Fruit fly (Drosophila melanogaster) whole organism, embryonic: ENCODE measurements around the gene CG1309.
A peak's percentile ranks its signal among the peaks of the same experiment; 100 is the strongest.

ENCODE experiments used
- Ada2b ChIP-seq: fragments of 200-800 bp; sonication (Bioruptor generic); IDR thresholded peaks from 2 replicates; pipeline ENCODE4 v1.3.6; 2022; ENCODE audit warnings: missing biosample characterization, missing genetic modification characterization
- CG12104 ChIP-seq: fragments of 200-800 bp; sonication (Bioruptor generic); optimal IDR thresholded peaks from 3 replicates; lab custom pipeline; 2016; ENCODE audit warnings: missing biosample characterization, missing genetic modification characterization
- CG13424 ChIP-seq: fragments of 200-800 bp; sonication (Bioruptor generic); optimal IDR thresholded peaks from 2 replicates; lab custom pipeline; 2019; ENCODE audit warnings: missing biosample characterization, mild to moderate bottlenecking, missing genetic modification characterization, moderate library complexity
- CG15011 ChIP-seq: fragments of 200-800 bp; sonication (Bioruptor generic); optimal IDR thresholded peaks from 3 replicates; lab custom pipeline; 2018; ENCODE audit warnings: missing biosample characterization, mild to moderate bottlenecking, missing genetic modification characterization
- CG15601 ChIP-seq: fragments of 200-800 bp; sonication (Bioruptor generic); optimal IDR thresholded peaks from 3 replicates; lab custom pipeline; 2019; ENCODE audit warnings: missing biosample characterization, mild to moderate bottlenecking, missing genetic modification characterization, moderate library complexity
- CG17359 ChIP-seq: fragments of 200-800 bp; sonication (Bioruptor generic); optimal IDR thresholded peaks from 3 replicates; lab custom pipeline; 2018; ENCODE audit warnings: missing biosample characterization, mild to moderate bottlenecking, missing genetic modification characterization, moderate library complexity
- CG18262 ChIP-seq: fragments of 200-800 bp; optimal IDR thresholded peaks from 3 replicates; lab custom pipeline; 2019; ENCODE audit warnings: missing biosample characterization, mild to moderate bottlenecking, missing genetic modification characterization, moderate library complexity
- CG1832 ChIP-seq: fragments of 200-800 bp; sonication (Bioruptor generic); optimal IDR thresholded peaks from 2 replicates; lab custom pipeline; 2017; ENCODE audit warnings: missing biosample characterization, mild to moderate bottlenecking, missing genetic modification characterization, inconsistent platforms
- CG18619 ChIP-seq: fragments of 200-800 bp; sonication (Bioruptor generic); optimal IDR thresholded peaks from 3 replicates; lab custom pipeline; 2017; ENCODE audit warnings: missing biosample characterization, mild to moderate bottlenecking, missing genetic modification characterization
- CG2116 ChIP-seq: fragments of 200-800 bp; sonication (Bioruptor generic); optimal IDR thresholded peaks from 3 replicates; lab custom pipeline; 2018; ENCODE audit warnings: missing biosample characterization, mild to moderate bottlenecking, missing genetic modification characterization
- CG2202 ChIP-seq: fragments of 200-800 bp; sonication (Bioruptor generic); optimal IDR thresholded peaks from 2 replicates; lab custom pipeline; 2018; ENCODE audit warnings: missing biosample characterization, mild to moderate bottlenecking, missing genetic modification characterization
- CG3407 ChIP-seq: fragments of 200-800 bp; sonication (Bioruptor generic); optimal IDR thresholded peaks from 2 replicates; lab custom pipeline; 2018; ENCODE audit warnings: missing biosample characterization, mild to moderate bottlenecking, missing genetic modification characterization
- CG8281 ChIP-seq: fragments of 200-800 bp; sonication (Bioruptor generic); optimal IDR thresholded peaks from 2 replicates; lab custom pipeline; 2018; ENCODE audit warnings: missing biosample characterization, mild to moderate bottlenecking, missing genetic modification characterization, moderate library complexity
- CG8359 ChIP-seq: fragments of 200-800 bp; sonication (Bioruptor generic); optimal IDR thresholded peaks from 2 replicates; lab custom pipeline; 2017; ENCODE audit warnings: missing biosample characterization, mild to moderate bottlenecking, missing genetic modification characterization, borderline replicate concordance
- CG9797 ChIP-seq: fragments of 200-800 bp; sonication (Bioruptor generic); optimal IDR thresholded peaks from 3 replicates; lab custom pipeline; 2018; ENCODE audit warnings: missing biosample characterization, mild to moderate bottlenecking, missing genetic modification characterization
- Dp ChIP-seq: fragments of 200-800 bp; sonication (Bioruptor generic); optimal IDR thresholded peaks from 2 replicates; lab custom pipeline; 2018; ENCODE audit warnings: missing biosample characterization, mild to moderate bottlenecking, missing genetic modification characterization, moderate library complexity
- Fer1 ChIP-seq: fragments of 200-800 bp; sonication (Bioruptor generic); optimal IDR thresholded peaks from 2 replicates; lab custom pipeline; 2017; ENCODE audit warnings: missing biosample characterization, mild to moderate bottlenecking, missing genetic modification characterization
- Hand ChIP-seq: fragments of 200-800 bp; sonication (Bioruptor generic); optimal IDR thresholded peaks from 2 replicates; lab custom pipeline; 2017; ENCODE audit warnings: mild to moderate bottlenecking, missing biosample characterization, missing genetic modification reagents, missing genetic modification characterization
- Lhr ChIP-seq: fragments of 200-800 bp; sonication (Bioruptor generic); optimal IDR thresholded peaks from 3 replicates; lab custom pipeline; 2017; ENCODE audit warnings: mild to moderate bottlenecking, missing biosample characterization, missing genetic modification reagents, missing genetic modification characterization
- Oli ChIP-seq: fragments of 200-800 bp; sonication (Bioruptor generic); optimal IDR thresholded peaks from 2 replicates; lab custom pipeline; 2018; ENCODE audit warnings: missing biosample characterization, mild to moderate bottlenecking, missing genetic modification characterization, moderate library complexity
- Ravus ChIP-seq: fragments of 200-800 bp; sonication (Bioruptor generic); IDR thresholded peaks from 2 replicates; pipeline ENCODE4 v1.3.6; 2022; ENCODE audit warnings: missing biosample characterization, missing genetic modification characterization
- Side ChIP-seq: fragments of 200-800 bp; sonication (Bioruptor generic); optimal IDR thresholded peaks from 2 replicates; lab custom pipeline; 2016; ENCODE audit warnings: missing biosample characterization, missing genetic modification characterization
- Sry-β ChIP-seq: fragments of 200-800 bp; sonication (Bioruptor generic); optimal IDR thresholded peaks from 2 replicates; lab custom pipeline; 2018; ENCODE audit warnings: missing biosample characterization, mild to moderate bottlenecking, missing genetic modification characterization, moderate library complexity
- Sry-δ ChIP-seq: fragments of 200-800 bp; sonication (Bioruptor generic); optimal IDR thresholded peaks from 2 replicates; lab custom pipeline; 2016; ENCODE audit warnings: missing biosample characterization, missing genetic modification characterization
- Ssrp ChIP-seq: fragments of 200-800 bp; sonication (Bioruptor generic); optimal IDR thresholded peaks from 2 replicates; lab custom pipeline; 2018; ENCODE audit warnings: missing biosample characterization, mild to moderate bottlenecking, missing genetic modification characterization, moderate library complexity
- Vsx1 ChIP-seq: fragments of 200-800 bp; sonication (Bioruptor generic); optimal IDR thresholded peaks from 2 replicates; lab custom pipeline; 2017; ENCODE audit warnings: missing biosample characterization, mild to moderate bottlenecking, missing genetic modification characterization, missing genetic modification reagents
- al ChIP-seq: fragments of 200-800 bp; sonication (Bioruptor generic); IDR thresholded peaks from 2 replicates; pipeline ENCODE4 v1.3.6; 2022; ENCODE audit warnings: missing biosample characterization, missing genetic modification characterization
- aop ChIP-seq: fragments of 200-800 bp; sonication (Bioruptor generic); IDR thresholded peaks from 2 replicates; pipeline ENCODE4 v1.3.6; 2022; ENCODE audit warnings: missing biosample characterization, missing genetic modification characterization
- ara ChIP-seq: fragments of 200-800 bp; sonication (Bioruptor generic); IDR thresholded peaks from 2 replicates; pipeline ENCODE4 v1.3.6; 2022; ENCODE audit warnings: missing biosample characterization, missing genetic modification characterization
- bab2 ChIP-seq: fragments of 200-800 bp; sonication (Bioruptor generic); optimal IDR thresholded peaks from 2 replicates; lab custom pipeline; 2016; ENCODE audit warnings: missing biosample characterization, missing genetic modification characterization
- chif ChIP-seq, 2 experiments: fragments of 200-800 bp; sonication (Bioruptor generic); optimal IDR thresholded peaks; 3 replicates each; lab custom pipeline; 2016; ENCODE audit warnings: missing biosample characterization in 2 of 2, missing genetic modification characterization in 2 of 2
- chm ChIP-seq: fragments of 200-800 bp; sonication (Bioruptor generic); IDR thresholded peaks from 2 replicates; pipeline ENCODE4 v1.3.6; 2022; ENCODE audit warnings: missing biosample characterization, missing genetic modification characterization
- dmrt11E ChIP-seq: fragments of 200-800 bp; sonication (Bioruptor generic); optimal IDR thresholded peaks from 3 replicates; lab custom pipeline; 2018; ENCODE audit warnings: missing biosample characterization, mild to moderate bottlenecking, missing genetic modification characterization, moderate library complexity
- fu2 ChIP-seq: fragments of 200-800 bp; sonication (Bioruptor generic); optimal IDR thresholded peaks from 2 replicates; lab custom pipeline; 2016; ENCODE audit warnings: missing biosample characterization, missing genetic modification characterization
- gfzf ChIP-seq: fragments of 200-800 bp; sonication (Bioruptor generic); optimal IDR thresholded peaks from 2 replicates; lab custom pipeline; 2016; ENCODE audit warnings: missing biosample characterization, mild to moderate bottlenecking, missing genetic modification characterization, moderate library complexity
- her ChIP-seq: fragments of 200-800 bp; sonication (Bioruptor generic); optimal IDR thresholded peaks from 2 replicates; lab custom pipeline; 2016; ENCODE audit warnings: missing biosample characterization, missing genetic modification characterization
- kah ChIP-seq: fragments of 200-800 bp; sonication (Bioruptor generic); optimal IDR thresholded peaks from 2 replicates; lab custom pipeline; 2018; ENCODE audit warnings: missing biosample characterization, mild to moderate bottlenecking, missing genetic modification characterization
- ken ChIP-seq: fragments of 200-800 bp; sonication (Bioruptor generic); IDR thresholded peaks from 3 replicates; pipeline ENCODE4 v1.3.6; 2022; ENCODE audit warnings: missing biosample characterization, missing genetic modification characterization
- lmd ChIP-seq: fragments of 200-800 bp; sonication (Bioruptor generic); IDR thresholded peaks from 2 replicates; pipeline ENCODE4 v1.3.6; 2022; ENCODE audit warnings: missing biosample characterization, missing genetic modification characterization
- nau ChIP-seq: fragments of 200-800 bp; sonication (Bioruptor generic); optimal IDR thresholded peaks from 3 replicates; lab custom pipeline; 2017; ENCODE audit warnings: missing biosample characterization, mild to moderate bottlenecking, missing genetic modification characterization, missing genetic modification reagents
- pros ChIP-seq: fragments of 200-800 bp; sonication (Bioruptor generic); optimal IDR thresholded peaks from 3 replicates; lab custom pipeline; 2019; ENCODE audit warnings: missing biosample characterization, mild to moderate bottlenecking, missing genetic modification characterization, moderate library complexity
- pzg ChIP-seq: fragments of 200-800 bp; sonication (Bioruptor generic); optimal IDR thresholded peaks from 3 replicates; lab custom pipeline; 2018; ENCODE audit warnings: missing biosample characterization, mild to moderate bottlenecking, missing genetic modification characterization, moderate library complexity
- sens ChIP-seq: fragments of 200-800 bp; sonication (Bioruptor generic); peaks from one replicate; lab custom pipeline; 2016; ENCODE audit warnings: missing biosample characterization, missing genetic modification characterization
- sima ChIP-seq: fragments of 200-800 bp; sonication (Bioruptor generic); optimal IDR thresholded peaks from 2 replicates; lab custom pipeline; 2016; ENCODE audit warnings: missing biosample characterization, missing genetic modification characterization
- sob ChIP-seq: fragments of 200-800 bp; sonication (Bioruptor generic); IDR thresholded peaks from 2 replicates; pipeline ENCODE4 v1.3.6; 2022; ENCODE audit warnings: missing biosample characterization, missing genetic modification characterization
- stwl ChIP-seq: fragments of 200-800 bp; sonication (Bioruptor generic); optimal IDR thresholded peaks from 3 replicates; lab custom pipeline; 2018; ENCODE audit warnings: missing biosample characterization, mild to moderate bottlenecking, missing genetic modification characterization, moderate library complexity
- tll ChIP-seq, 2 experiments: fragments of 200-800 bp in 1 of 2; fragments of >200 bp in 1 of 2; sonication (Bioruptor generic) in 1 of 2; optimal IDR thresholded peaks; 2 replicates each; lab custom pipeline; 2017 to 2019; ENCODE audit warnings: missing biosample characterization in 2 of 2, missing genetic modification characterization in 2 of 2, mild to moderate bottlenecking in 1 of 2, moderate library complexity in 1 of 2
- trh ChIP-seq: fragments of 200-800 bp; sonication (Bioruptor generic); optimal IDR thresholded peaks from 2 replicates; lab custom pipeline; 2016; ENCODE audit warnings: missing biosample characterization, missing genetic modification characterization
- zfh1 ChIP-seq: fragments of 200-800 bp; sonication (Bioruptor generic); IDR thresholded peaks from 3 replicates; pipeline ENCODE4 v1.3.6; 2022; ENCODE audit warnings: missing biosample characterization, missing genetic modification characterization

The CG1309 gene

DNA sequence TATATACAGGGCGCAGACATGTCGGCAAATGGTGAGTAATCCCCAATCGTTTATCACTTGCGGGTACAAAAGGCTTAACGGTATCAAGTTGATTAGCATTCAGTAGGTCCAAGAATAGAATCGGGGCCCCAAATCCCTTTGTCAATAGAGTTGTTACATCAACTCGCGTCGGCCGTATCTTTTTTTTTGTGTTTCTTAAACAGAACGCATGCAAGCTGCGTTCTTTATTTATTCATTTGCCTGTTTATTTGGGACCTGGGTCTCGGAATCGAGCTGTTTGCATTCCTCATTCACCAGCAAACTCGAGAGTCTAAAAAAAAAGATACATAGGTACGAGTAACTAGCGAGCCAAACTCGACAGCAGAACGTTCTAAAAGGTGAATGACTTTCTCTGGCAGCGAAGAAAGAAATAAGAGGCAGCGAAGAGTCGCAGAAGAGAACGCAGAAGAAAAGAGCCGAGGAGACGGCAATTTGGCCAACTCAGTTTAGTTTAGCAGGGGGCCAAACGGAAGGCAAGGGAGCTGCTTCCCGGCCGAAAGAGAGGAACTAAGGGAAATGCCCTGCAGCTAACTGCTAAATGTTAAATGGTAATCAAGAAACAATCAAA lies 13.0 kb downstream of the CG1309 start (continued):
- TF ChIP-seq CG18619 (GFP tag; lab: Kevin White, UChicago): peak; percentile 14
- peak; percentile 33 for TF ChIP-seq Side (GFP tag; lab: Kevin White, UChicago)
- TF ChIP-seq CG1832 (GFP tag; lab: Kevin White, UChicago): no peak
- TF ChIP-seq CG18262 (tag; lab: Kevin White, UChicago): peak; percentile 44
- peak; percentile 16 for TF ChIP-seq Sry-β (GFP tag; lab: Kevin White, UChicago)
- peak; percentile 13 for TF ChIP-seq CG13424
- TF ChIP-seq ara (GFP tag; lab: Robert Waterston, UW): peak; percentile 19; the same call in 1 of the 2 replicates
- TF ChIP-seq bab2 (GFP tag; lab: Kevin White, UChicago): peak; percentile 13
- TF ChIP-seq CG2202 (tag; lab: Kevin White, UChicago): peak; percentile 71
- peak; percentile 62; the same call in 1 of the 2 replicates for TF ChIP-seq chm (GFP tag; lab: Robert Waterston, UW)
- 0 out of 3 replicates have a peak, but pooled peaks have one; percentile 16 for TF ChIP-seq zfh1 (GFP tag; lab: Robert Waterston, UW)
- TF ChIP-seq CG12104: peak; percentile 0
- TF ChIP-seq ken (GFP tag; lab: Robert Waterston, UW): no peak
- peak; percentile 54 for TF ChIP-seq dmrt11E (tag; lab: Kevin White, UChicago)
- TF ChIP-seq sens: peak; percentile 86
- TF ChIP-seq Lhr (GFP tag; lab: Kevin White, UChicago): peak; percentile 30

DNA sequence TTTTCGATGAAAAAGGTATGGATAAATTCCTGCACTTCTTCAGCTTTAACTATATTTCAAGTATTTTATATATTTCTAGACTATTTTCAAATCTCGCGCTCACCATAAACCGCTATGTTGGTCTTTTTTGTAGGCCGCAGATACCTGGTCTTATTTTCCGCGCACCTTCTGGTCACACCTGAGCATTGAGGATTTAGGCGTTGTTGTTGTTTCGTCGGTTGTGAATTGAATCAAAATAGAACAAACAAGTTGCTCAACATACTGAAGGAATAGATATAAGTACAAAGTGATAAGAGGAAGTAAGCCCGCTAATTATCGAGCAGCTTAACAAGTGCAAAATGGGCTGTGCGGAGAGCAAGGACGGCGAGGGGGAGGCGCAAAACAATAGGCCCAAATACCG lies 18.6 kb downstream of the CG1309 start, which contains the start of gene Ctl1:
Ctl1 (plus strand) TSS at position 167 of the 400 bp plus-strand sequence.
- TF ChIP-seq CG15601 (tag; lab: Kevin White, UChicago): peak; percentile 20
- no peak for TF ChIP-seq her (GFP tag; lab: Kevin White, UChicago)
- peak; percentile 43 for TF ChIP-seq stwl (tag; lab: Kevin White, UChicago)
- no peak for TF ChIP-seq CG15011
- no peak for TF ChIP-seq Ravus
- no peak for TF ChIP-seq sob
- peak; percentile 84 for TF ChIP-seq CG9797 (GFP tag; lab: Kevin White, UChicago)
- no peak for TF ChIP-seq Vsx1 (GFP tag; lab: Kevin White, UChicago)
- TF ChIP-seq Ssrp (tag; lab: Kevin White, UChicago): no peak
- TF ChIP-seq al: no peak
- TF ChIP-seq Oli: no peak
- TF ChIP-seq kah (GFP tag; lab: Kevin White, UChicago): peak; percentile 88
- no peak for TF ChIP-seq CG17359 (tag; lab: Kevin White, UChicago)
- no peak for TF ChIP-seq nau (GFP tag; lab: Kevin White, UChicago)
- TF ChIP-seq fu2 (GFP tag; lab: Kevin White, UChicago): no peak
- TF ChIP-seq trh (GFP tag; lab: Kevin White, UChicago): no peak
- peak; percentile 91 for TF ChIP-seq Dp
- TF ChIP-seq aop (GFP tag; lab: Robert Waterston, UW): no peak
- no peak for TF ChIP-seq Ada2b (GFP tag; lab: Robert Waterston, UW)
- TF ChIP-seq CG2116 (GFP tag; lab: Kevin White, UChicago): peak; percentile 11
- no peak for TF ChIP-seq pros
- TF ChIP-seq chif (GFP tag; optimal IDR thresholded peaks at IDR 0.05; lab: Kevin White, UChicago): no peak
- TF ChIP-seq pzg (GFP tag; lab: Kevin White, UChicago): peak; percentile 62
- TF ChIP-seq Fer1 (GFP tag; lab: Kevin White, UChicago): no peak
- TF ChIP-seq tll (GFP tag; optimal IDR thresholded peaks at IDR 0.05; lab: Kevin White, UChicago): no peak
- no peak for TF ChIP-seq lmd (GFP tag; lab: Robert Waterston, UW)
- no peak for TF ChIP-seq sima
- TF ChIP-seq gfzf: peak; percentile 88
- TF ChIP-seq Hand: no peak
- TF ChIP-seq CG8359: no peak
- no peak for TF ChIP-seq Sry-δ
- TF ChIP-seq CG3407: no peak
- peak; percentile 16 for TF ChIP-seq CG8281 (tag; lab: Kevin White, UChicago)
- no peak for TF ChIP-seq zfh1 (GFP tag; lab: Robert Waterston, UW)
